Worm (Caenorhabditis elegans): ENCODE measurements around the gene comt-3.

comt-3 gene

DNA sequence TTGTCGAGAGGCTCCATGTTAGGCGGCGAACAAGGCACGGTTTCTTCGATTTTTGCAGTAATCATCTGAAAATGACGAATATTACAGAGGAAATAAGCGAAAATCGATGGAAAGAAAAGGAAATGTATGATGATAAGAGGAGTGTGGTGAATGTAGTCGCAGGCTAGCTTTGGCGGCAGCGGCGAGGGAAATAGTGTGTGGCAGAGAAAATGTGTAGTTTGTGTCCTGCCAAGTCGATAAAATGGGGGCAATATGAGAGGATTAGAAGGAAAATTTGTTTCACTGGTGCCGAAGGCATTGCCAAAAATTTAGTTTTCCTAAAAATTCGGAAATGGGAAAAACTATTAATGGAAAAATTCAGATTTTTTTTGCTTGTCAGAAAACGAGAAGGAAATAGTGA is 9.4 kb downstream of the comt-3 start, which contains the start of gene nhr-86:
nhr-86 (minus strand) TSS at position 71 of the 400 bp plus-strand sequence.
- TF ChIP-seq F49E8.2 (tag; optimal IDR thresholded peaks at IDR 0.05; ENCODE audit: borderline replicate concordance) (no peak), hif-1 (tag; optimal IDR thresholded peaks at IDR 0.05) (peak in 1 of 2 experiments; percentile 12), madf-9 (GFP tag; conservative IDR thresholded peaks at IDR 0.05) (no peak), dpl-1 (GFP tag; optimal IDR thresholded peaks at IDR 0.05) (no peak), nhr-28 (tag; optimal IDR thresholded peaks at IDR 0.05) (peak; percentile 99), snpc-4 (tag; optimal IDR thresholded peaks at IDR 0.05) (no peak), ZK337.2 (GFP tag; IDR thresholded peaks at IDR 0.05) (no peak), dmd-6 (GFP tag; IDR thresholded peaks at IDR 0.05) (peak; percentile 16; the same call in 1 of the 2 replicates), jun-1 (tag; optimal IDR thresholded peaks at IDR 0.05) (no peak), nhr-237 (tag; optimal IDR thresholded peaks at IDR 0.05) (no peak), unc-62 (GFP tag; optimal IDR thresholded peaks at IDR 0.05 in 1 of 2) (peak in 1 of 2 experiments; percentile 33), unc-62 (tag; optimal IDR thresholded peaks at IDR 0.05) (no peak), zip-2 (tag; optimal IDR thresholded peaks at IDR 0.05) (no peak), spr-3 (GFP tag; optimal IDR thresholded peaks at IDR 0.05) (no peak), duxl-1 (tag; optimal IDR thresholded peaks at IDR 0.05; ENCODE audit: poor library complexity) (no peak), Y75B8A.6 (GFP tag; IDR thresholded peaks at IDR 0.05) (no peak), mes-2 (tag; optimal IDR thresholded peaks at IDR 0.05; ENCODE audit: poor library complexity, severe bottlenecking) (peak; percentile 13), nhr-76 (tag; optimal IDR thresholded peaks at IDR 0.05) (no peak), ceh-28 (tag; optimal IDR thresholded peaks at IDR 0.05) (no peak), Y105C5A.15 (GFP tag; IDR thresholded peaks at IDR 0.05) (no peak), Y5F2A.4 (GFP tag; optimal IDR thresholded peaks at IDR 0.05) (no peak), lim-7 (GFP tag; IDR thresholded peaks at IDR 0.05) (no peak), fkh-10 (GFP tag; optimal IDR thresholded peaks at IDR 0.05) (no peak), lin-15B (tag; optimal IDR thresholded peaks at IDR 0.05) (no peak), hlh-11 (tag; optimal IDR thresholded peaks at IDR 0.05) (peak; percentile 25), aly-2 (tag; optimal IDR thresholded peaks at IDR 0.05) (no peak), zag-1 (tag; optimal IDR thresholded peaks at IDR 0.05) (no peak), rbr-2 (tag; optimal IDR thresholded peaks at IDR 0.05) (no peak), T20F7.1 (GFP tag; optimal IDR thresholded peaks at IDR 0.05) (no peak), egl-27 (tag; optimal IDR thresholded peaks at IDR 0.05) (no peak), unc-130 (GFP tag; optimal IDR thresholded peaks at IDR 0.05) (no peak), T26A8.4 (GFP tag; IDR thresholded peaks at IDR 0.05) (no peak), ctbp-1 (GFP tag; IDR thresholded peaks at IDR 0.05) (no peak), mdt-29 (GFP tag; IDR thresholded peaks at IDR 0.05) (no peak), egl-43 (GFP tag; IDR thresholded peaks at IDR 0.05) (no peak), lin-13 (GFP tag; optimal IDR thresholded peaks at IDR 0.05) (no peak), dve-1 (tag; optimal IDR thresholded peaks at IDR 0.05; ENCODE audit: insufficient read depth) (peak; percentile 10), snpc-1.2 (GFP tag; IDR thresholded peaks at IDR 0.05) (no peak), F10B5.3 (tag; optimal IDR thresholded peaks at IDR 0.05) (no peak), ztf-7 (tag; optimal IDR thresholded peaks at IDR 0.05) (no peak), dmd-9 (GFP tag; IDR thresholded peaks at IDR 0.05) (no peak), dmd-8 (GFP tag; IDR thresholded peaks at IDR 0.05) (no peak), nhr-10 (tag; optimal IDR thresholded peaks at IDR 0.05) (no peak), ama-1 (optimal IDR thresholded peaks at IDR 0.05) (no peak), vab-7 (GFP tag; IDR thresholded peaks at IDR 0.05) (no peak), zfp-3 (GFP tag; conservative IDR thresholded peaks at IDR 0.05) (no peak), lsy-2 (tag; optimal IDR thresholded peaks at IDR 0.05) (no peak), lin-38 (GFP tag; IDR thresholded peaks at IDR 0.05) (no peak), zfp-2 (tag; optimal IDR thresholded peaks at IDR 0.05) (no peak), ztf-11 (tag; optimal IDR thresholded peaks at IDR 0.05) (no peak), ces-1 (GFP tag; optimal IDR thresholded peaks at IDR 0.05) (no peak), pqm-1 (tag; optimal IDR thresholded peaks at IDR 0.05) (peak; percentile 19), hmg-1.1 (GFP tag; IDR thresholded peaks at IDR 0.05) (0 out of 2 replicates have a peak, but pooled peaks have one; percentile 12)
